Fruit fly (Drosophila melanogaster): Measurements from ENCODE around the gene CG15201.
"Not testable (repeated sequence)": the region's sequence is repeated elsewhere in the genome, so short reads cannot be mapped to it uniquely, and the experiment has no call there.

Gene CG15201

DNA sequence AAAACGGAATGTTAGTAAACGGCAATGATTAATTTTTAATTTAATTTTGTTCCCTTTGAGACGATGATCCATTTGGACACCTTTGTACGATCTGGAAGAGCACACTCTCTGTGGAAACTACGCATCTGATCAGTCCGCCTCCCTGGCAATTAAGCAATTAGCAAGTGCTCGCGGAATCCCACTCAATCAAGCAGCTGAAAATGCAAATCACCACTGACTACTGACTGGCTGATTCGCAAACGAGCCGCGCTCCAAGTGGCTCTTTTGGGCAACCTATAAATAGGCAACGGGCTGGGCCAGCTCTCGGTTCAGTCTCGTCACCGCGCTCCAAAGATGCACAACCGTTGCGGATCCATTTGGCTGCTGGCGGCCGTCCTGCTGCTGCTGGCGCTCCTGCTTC, at the start of gene CG15201:
TSS of gene CG15201 (plus strand) at position 301 of the 400 bp plus-strand sequence.
- TF ChIP-seq CG8478 (optimal IDR thresholded peaks at IDR 0.05), result no peak

DNA sequence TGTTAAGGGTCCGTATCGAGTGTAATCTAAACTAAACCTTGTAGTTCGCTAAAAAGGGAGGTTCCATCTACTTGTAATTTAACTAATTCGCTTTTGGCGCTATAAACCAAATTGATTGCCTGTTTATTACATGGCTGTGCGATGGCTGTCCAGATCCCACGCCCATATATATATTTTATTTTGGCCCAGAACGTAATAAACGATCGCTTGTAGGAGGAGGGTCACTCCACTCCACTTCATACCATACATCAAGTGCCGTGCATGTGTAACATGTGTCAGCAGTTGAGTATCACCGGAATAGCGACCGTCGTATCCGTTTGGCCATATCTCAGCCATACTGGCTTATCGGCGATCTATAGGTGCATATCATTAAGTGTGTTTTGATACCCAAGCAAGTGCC, 48.6 kb upstream of the CG15201 start:
- TF ChIP-seq CG8478 (optimal IDR thresholded peaks at IDR 0.05) (no peak), CTCF (optimal IDR thresholded peaks at IDR 0.05) (no peak)

DNA sequence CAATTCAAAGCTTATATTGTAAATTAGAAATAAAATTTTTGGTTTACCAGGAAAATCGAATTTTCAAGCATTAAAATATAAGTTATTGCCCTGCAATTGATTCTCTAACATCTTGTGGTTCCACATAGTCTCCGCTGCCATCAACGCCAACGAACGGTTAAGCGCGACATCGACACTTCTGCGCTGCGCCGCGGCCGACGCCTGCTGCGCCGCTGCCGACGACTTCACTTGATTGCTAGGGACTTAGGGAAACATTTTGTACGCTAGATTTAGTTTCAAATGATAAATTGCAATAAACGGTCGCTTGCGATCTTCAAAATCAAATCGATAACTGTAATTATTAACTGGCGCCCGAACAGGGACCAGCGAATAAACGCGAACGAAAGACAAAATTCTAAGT, 47.9 kb upstream of the CG15201 start, which contains the start of gene CG42249:
TSS of gene CG42249 (plus strand) at position 301 of the 400 bp plus-strand sequence.
- not testable (repeated sequence) for TF ChIP-seq CG8478, CTCF (optimal IDR thresholded peaks at IDR 0.05)

DNA sequence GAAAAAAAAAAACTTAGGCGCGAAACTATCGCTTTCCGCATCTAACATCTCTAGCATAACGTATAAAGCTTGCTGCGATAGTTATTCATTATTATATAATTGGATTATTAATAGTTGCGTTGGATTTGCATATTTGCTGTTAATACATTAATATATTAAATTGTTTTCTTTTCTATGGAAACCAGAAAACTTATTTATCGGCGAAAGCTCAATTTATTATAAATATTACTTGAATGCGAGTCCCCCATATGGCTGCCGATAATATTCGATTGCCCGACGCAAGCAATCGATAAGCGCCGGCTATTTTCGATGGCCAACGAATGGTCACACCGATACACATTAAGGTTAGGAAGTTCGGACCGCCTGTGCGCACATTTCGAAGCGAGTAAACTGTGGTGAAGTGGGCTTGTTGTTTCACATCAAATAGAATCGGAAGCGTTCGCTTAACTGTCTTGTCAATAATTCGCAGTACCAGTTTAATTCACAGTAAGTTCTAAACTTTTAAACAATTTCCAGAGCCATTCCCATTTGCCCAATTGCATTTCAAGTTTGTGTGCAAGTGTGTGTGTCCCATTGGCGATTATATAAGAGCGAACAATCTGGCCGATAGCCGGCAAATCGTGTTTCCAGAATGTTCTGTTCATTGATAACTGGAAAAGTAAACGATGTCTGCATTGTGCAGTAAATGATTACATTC, 35.6 kb upstream of the CG15201 start, which contains the start of gene Hsp60A:
TSS of gene Hsp60A (plus strand) at position 335 of the 697 bp plus-strand sequence.
- TF ChIP-seq CG8478 (optimal IDR thresholded peaks at IDR 0.05), result no peak
- TF ChIP-seq CTCF (optimal IDR thresholded peaks at IDR 0.05), result no peak

DNA sequence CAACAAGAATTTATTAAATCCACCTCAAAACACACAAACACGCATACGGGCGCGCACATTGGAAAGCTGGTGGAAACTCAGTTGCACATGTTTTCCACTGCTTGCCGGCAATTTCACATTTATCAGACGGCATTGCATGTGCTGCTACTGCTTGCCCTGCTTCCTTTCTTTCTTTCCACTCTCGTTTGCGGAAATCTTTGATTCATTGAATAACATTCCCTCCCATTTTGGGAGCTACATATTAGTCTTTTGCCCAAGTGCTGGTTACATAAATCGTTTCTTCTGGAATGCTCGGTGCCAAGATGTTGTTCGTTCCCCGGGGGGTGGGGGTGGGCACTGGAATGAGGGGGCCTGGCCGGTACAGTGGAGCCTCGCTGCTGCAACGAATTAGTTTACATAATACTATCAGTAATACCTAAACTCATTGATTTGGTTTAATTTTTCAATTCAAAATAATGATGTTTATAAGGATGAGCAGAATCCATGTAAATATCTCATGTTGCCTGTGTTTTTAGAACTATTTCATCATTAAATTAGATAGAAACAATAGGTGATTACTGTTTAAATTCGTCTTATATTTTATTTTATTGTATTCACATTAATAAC, 35.0 kb upstream of the CG15201 start:
- TF ChIP-seq CG8478 (optimal IDR thresholded peaks at IDR 0.05) (no peak), CTCF (optimal IDR thresholded peaks at IDR 0.05) (peak; percentile 40 to 49)

DNA sequence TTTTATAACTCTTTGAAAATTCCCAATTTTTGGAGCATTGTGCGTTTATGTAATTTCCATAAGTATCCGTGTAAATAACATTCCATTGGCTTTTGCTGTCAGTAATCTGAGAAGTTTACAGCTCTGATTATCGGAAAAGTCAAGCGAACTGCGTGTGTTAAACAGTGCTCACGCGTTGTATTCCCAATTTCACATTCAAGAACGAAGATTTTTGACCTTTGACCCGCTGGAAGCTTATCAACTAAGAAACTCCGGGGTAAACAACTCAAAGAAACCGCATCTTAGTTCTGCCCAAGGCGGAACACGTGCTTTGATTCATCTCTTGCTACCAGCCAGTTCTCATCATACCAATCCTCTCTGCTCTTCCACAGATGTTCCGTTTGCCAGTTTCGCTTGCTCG, 34.2 kb upstream of the CG15201 start:
- no peak for TF ChIP-seq CG8478 (optimal IDR thresholded peaks at IDR 0.05)
- no peak for TF ChIP-seq CTCF (optimal IDR thresholded peaks at IDR 0.05)

DNA sequence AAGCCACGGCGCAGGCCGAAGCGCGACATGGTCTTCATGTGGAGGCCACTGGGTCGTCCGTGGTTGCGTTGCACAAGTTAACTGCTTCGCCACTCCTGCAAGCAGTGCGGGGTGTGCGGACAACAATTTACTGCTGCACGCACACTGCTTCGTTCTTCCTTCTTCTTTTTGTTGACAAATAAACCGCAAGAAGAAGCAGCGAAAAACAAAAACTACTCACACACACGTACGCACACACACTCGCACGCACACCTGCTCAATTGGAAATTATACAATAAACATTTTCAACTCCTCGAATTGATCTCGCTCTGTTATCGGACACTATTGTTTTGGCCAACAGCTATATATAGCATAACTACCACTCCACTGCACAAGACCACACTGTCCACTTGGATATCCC, 20.4 kb upstream of the CG15201 start:
- no peak for TF ChIP-seq CTCF (optimal IDR thresholded peaks at IDR 0.05)
- TF ChIP-seq CG8478 (optimal IDR thresholded peaks at IDR 0.05), result no peak

DNA sequence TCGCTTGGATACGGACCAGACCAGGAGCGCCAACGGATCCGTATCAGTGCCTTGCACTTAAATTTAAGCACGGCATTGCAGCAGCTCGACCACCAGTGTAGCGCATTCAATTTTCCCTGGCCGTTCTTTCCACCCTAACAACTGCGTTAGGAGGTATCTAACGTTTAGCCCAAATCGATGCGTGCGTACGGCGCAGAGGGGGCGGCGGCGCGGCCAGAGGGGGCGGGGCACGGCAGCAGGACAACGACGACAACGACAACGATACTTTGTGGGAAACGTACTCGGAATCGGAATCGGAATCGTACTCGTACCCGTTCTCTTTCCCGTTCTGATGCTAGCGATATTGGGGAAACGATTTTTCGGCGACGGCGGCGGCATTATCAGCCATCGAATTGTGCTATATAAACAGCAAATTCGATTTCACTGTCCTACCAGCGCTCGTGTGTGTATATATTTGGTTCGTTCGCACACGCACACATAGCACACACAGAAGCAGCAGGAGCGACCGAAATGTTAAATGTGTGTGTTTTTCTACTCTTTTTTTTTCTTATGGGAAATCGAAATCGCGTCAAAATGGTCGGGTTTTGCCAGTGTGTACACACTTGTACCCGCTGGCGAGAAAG, 19.7 kb upstream of the CG15201 start, which contains the start of gene CG11122:
TSS of gene CG11122 (minus strand) at position 601 of the 623 bp plus-strand sequence.
- no peak for TF ChIP-seq CG8478 (optimal IDR thresholded peaks at IDR 0.05)
- TF ChIP-seq CTCF (optimal IDR thresholded peaks at IDR 0.05), result no peak

DNA sequence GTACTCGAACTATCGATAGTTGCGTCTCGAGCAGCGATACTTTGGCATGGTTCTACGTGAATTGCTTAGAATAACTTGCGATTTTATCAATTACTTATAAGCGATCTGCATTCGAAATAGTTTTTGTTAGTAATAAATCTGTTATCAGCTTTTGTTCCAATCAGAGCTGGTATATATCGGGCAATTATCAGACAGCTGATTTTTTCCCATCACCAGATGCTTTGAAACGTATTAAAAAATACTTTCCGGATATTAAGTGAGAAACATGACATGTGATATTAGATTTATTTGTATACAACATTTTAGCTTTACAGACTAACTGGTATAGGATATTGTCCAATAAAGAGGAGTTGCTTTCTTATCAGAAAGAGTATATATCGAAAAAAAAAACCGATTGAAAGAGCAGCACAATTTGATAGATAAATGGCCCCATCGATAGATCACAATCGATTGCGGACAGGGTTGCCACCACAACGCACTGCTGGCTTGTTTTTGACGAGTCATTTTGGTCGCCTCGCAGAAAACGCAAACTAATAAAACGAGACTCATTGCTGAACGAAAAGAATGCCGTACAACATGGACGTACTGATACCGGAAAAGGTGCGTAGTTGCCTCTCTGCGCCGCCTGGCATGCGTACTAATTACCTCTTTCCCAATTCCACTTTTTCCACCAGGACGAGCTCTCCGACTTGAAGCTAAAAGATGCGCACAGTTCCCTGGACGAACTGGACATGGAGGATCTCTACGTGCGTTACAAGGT, 19.0 kb upstream of the CG15201 start, which contains the start of gene Rpt3:
TSS of gene Rpt3 (plus strand) at position 353 of the 760 bp plus-strand sequence.
- TF ChIP-seq CTCF (optimal IDR thresholded peaks at IDR 0.05), result no peak
- no peak for TF ChIP-seq CG8478 (optimal IDR thresholded peaks at IDR 0.05)

DNA sequence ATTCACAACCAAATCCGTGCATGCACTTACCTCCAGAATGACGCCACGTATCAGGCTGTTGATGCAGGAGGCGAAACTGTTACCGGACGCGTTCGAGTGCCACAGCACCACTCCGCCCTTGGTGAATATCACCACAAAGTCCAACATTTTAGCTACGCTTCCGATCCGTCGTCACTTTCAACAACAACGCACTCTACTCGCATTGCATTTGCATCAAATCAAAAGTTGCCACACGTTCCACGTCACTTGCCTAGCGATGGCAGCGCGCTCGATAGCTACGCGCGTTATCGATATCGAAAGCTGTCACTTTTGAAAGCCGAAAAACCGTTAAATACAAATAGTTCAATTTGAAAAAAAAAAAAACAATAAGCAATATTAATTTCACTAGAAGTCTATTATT, 15.1 kb upstream of the CG15201 start, which contains the start of gene SrpRalpha:
TSS of gene SrpRalpha (minus strand) at position 260 of the 400 bp plus-strand sequence.
- TF ChIP-seq CTCF (optimal IDR thresholded peaks at IDR 0.05) (no peak), CG8478 (optimal IDR thresholded peaks at IDR 0.05) (no peak)

DNA sequence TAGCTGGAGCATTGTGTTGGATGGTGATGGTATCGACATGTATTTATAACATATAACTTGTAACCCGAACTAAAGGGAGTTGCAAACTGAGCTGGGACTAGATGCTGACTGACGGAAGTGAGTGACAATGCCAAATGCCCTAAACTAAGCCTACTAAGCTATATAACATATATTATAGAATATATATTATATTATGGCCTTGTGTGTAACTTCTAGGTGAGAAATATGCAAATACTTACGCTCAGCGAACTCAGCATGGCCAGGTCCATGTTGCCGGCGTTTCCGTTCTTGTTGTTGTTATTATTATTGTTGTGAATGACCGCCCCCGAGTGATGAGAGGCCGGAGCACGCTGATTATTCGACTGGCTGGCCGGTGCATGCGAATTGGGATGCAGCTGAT, 11.6 kb upstream of the CG15201 start, which contains the start of gene CG44385:
TSS of gene CG44385 (minus strand) at position 101 of the 400 bp plus-strand sequence.
- TF ChIP-seq CG8478 (optimal IDR thresholded peaks at IDR 0.05) (no peak), CTCF (optimal IDR thresholded peaks at IDR 0.05) (no peak)

DNA sequence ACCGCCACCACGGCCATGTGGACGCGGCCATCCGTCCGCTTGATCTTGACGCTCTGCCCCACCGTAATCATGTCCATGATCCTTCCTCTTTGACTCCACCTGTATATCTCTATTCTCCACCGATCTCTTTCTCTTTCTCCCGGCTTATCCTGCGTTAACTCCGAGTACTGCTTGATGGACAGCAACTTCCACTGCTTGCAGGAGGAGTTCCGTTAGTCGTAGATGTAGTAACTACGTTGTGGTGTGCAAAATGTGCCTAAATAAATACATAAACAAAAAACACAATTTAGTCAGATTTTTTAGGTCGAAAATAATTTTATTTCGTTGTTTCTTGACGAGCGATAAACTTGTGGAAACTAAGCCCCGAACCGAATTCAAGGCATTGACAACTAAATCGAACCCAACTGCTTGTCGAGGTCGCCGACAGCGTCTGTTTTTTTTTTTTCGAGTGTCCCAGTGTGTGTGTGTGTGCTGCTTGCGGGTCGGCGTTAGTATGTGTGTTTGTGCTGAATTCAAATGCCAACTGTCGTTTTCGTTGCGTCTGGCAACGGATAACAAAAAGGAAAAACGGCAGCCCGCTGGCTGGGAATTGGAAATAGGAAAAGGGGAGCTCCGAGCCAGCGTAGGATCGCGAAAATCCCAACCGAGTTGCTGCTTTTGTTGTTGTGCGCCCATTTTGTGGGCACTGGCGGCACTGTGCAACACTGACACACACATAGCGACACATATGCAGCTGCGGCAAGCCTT, 7.9 kb upstream of the CG15201 start:
- TF ChIP-seq CG8478 (optimal IDR thresholded peaks at IDR 0.05) (no peak), CTCF (optimal IDR thresholded peaks at IDR 0.05) (no peak)

DNA sequence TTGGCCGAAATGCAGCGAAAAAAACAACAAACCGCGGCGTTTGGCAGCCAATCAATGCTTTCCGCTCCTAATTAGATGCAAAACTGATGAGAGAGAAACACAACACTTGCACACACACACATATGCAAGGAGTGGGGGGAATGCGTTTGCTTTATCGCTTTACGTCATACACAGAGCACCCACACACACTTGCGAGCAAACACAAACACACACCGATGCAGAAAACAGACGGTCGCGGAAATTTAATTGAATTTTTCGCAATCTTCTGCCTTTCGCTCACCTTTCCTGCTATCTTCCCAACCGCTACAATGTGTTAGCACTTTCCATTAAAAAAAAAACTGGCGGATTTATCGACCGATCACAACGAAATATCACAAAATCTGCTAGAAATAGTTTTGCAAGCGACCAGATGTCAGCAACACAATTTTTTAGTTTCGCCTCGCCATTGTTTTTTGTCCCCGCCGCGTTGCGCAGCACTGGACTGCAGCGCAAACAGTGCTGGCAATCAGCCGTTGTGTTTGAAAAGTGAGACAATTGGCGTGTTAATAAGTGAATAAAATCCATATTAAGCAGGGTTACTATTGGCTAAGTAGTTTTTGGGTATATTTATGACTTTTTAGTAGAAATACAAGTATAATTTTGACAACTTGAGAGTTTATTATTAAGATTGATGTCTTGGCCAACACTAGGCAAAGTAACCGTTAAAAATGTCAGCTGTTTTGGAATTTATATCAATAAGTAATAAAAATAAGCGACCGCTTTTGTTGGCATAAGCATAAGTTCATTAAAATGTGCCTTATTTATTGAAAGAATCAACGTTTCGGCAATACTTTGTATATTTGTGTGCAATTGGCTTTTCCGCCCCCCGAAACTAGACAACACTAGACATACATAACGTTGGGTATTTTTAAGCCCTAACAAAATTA, 7.1 kb upstream of the CG15201 start, which contains the start of gene Klp10A:
TSS of gene Klp10A (minus strand) at position 532 of the 926 bp plus-strand sequence.
- TF ChIP-seq CTCF (optimal IDR thresholded peaks at IDR 0.05) (no peak), CG8478 (optimal IDR thresholded peaks at IDR 0.05) (no peak)
